Worm (Caenorhabditis elegans): ENCODE measurements around the gene C50H2.13.

The C50H2.13 gene

ce11 chrV:9970119-9970518, 43.8 kb downstream of the C50H2.13 start (continued):
- peak; percentile 95 for TF ChIP-seq dmd-4 (tag; optimal IDR thresholded peaks at IDR 0.05; ENCODE audit: borderline replicate concordance)
- TF ChIP-seq ceh-48 (tag; optimal IDR thresholded peaks at IDR 0.05) = peak; percentile 78
- TF ChIP-seq hlh-6 (tag; optimal IDR thresholded peaks at IDR 0.05) = peak; percentile 95
- TF ChIP-seq nhr-232 (tag; optimal IDR thresholded peaks at IDR 0.05) = peak; percentile 87
- peak; percentile 90 for TF ChIP-seq ceh-9 (tag; optimal IDR thresholded peaks at IDR 0.05)
- peak; percentile 87 for TF ChIP-seq Y22D7AL.16 (tag; optimal IDR thresholded peaks at IDR 0.05)
- peak; percentile 76 for TF ChIP-seq dve-1 (tag; optimal IDR thresholded peaks at IDR 0.05)
- peak; percentile 82 for TF ChIP-seq unc-3 (GFP tag; conservative IDR thresholded peaks at IDR 0.05)
- peak; percentile 90 for TF ChIP-seq unc-3 (tag; optimal IDR thresholded peaks at IDR 0.05)
- TF ChIP-seq madf-2 (tag; optimal IDR thresholded peaks at IDR 0.05) = peak; percentile 87
- TF ChIP-seq K02D7.2 (tag; optimal IDR thresholded peaks at IDR 0.05) = peak; percentile 89
- peak; percentile 93 for TF ChIP-seq elt-2 (tag; optimal IDR thresholded peaks at IDR 0.05)
- peak; percentile 54 for TF ChIP-seq tbx-7 (tag; optimal IDR thresholded peaks at IDR 0.05)
- TF ChIP-seq npax-4 (tag; optimal IDR thresholded peaks at IDR 0.05) = peak; percentile 90
- peak; percentile 90 for TF ChIP-seq pqm-1 (tag; optimal IDR thresholded peaks at IDR 0.05)
- peak; percentile 95 for TF ChIP-seq ceh-14 (tag; optimal IDR thresholded peaks at IDR 0.05)
- peak; percentile 93 for TF ChIP-seq hlh-15 (tag; optimal IDR thresholded peaks at IDR 0.05)
- peak; percentile 78 for TF ChIP-seq nfya-1 (tag; optimal IDR thresholded peaks at IDR 0.05)
- TF ChIP-seq unc-42 (tag; optimal IDR thresholded peaks at IDR 0.05) = peak; percentile 78
- peak; percentile 87 for TF ChIP-seq elt-4 (tag; optimal IDR thresholded peaks at IDR 0.05)
- peak; percentile 96 for TF ChIP-seq syd-9 (tag; optimal IDR thresholded peaks at IDR 0.05)
- TF ChIP-seq tbx-2 (tag; optimal IDR thresholded peaks at IDR 0.05) = peak; percentile 89
- TF ChIP-seq nhr-11 (tag; optimal IDR thresholded peaks at IDR 0.05) = no peak
- peak; percentile 94 for TF ChIP-seq ceh-6 (GFP tag; optimal IDR thresholded peaks at IDR 0.05)

ce11 chrV:9974264-9974663, 47.9 kb downstream of the C50H2.13 start:
- TF ChIP-seq nfya-1 (tag; optimal IDR thresholded peaks at IDR 0.05) (peak; percentile 28), sox-4 (tag; optimal IDR thresholded peaks at IDR 0.05) (no peak), ceh-31 (tag; optimal IDR thresholded peaks at IDR 0.05) (peak; percentile 30), unc-42 (tag; optimal IDR thresholded peaks at IDR 0.05) (peak; percentile 62)

DNA sequence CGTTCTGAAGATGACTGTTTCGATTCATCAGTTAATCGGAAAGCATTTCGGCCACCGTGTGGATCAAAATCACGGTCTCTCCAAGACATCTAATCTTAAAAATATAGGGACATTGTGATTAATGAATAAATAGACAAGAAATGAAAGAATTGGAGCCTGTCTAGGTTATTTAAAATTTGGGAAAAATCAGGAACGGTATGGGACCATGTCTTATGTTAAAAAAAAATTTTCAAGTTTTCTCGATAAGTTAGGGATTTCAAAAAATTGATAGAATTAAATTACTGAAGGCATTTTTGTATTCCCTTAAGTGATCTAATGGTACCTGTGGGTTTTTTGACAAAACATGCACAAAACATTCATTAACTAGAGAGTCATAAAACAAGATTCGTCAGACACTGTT, 49.8 kb downstream of the C50H2.13 start, which contains the start of gene unc-41:
TSS of gene unc-41 (minus strand) at position 101 of the 400 bp plus-strand sequence.
- TF ChIP-seq nhr-232 (tag; optimal IDR thresholded peaks at IDR 0.05) (no peak), K02D7.2 (tag; optimal IDR thresholded peaks at IDR 0.05) (no peak)

DNA sequence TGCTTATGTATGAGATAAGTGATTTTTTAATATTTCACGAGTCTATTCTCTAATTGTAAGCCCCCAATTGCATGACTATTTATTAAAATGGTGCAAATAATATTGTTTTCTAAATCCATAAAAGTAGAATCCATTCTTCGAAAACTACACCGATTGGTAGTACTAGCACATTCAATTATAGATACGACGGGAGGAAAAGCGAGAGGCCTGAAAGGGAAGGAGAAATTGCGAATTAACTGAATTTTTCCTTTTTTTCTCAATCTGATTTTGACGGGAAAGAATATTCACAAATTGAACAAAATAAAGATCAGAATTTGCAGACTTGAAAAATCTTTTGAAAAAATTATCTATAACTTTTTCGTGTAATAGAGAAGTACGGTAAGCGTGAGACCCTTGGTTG, 50.9 kb downstream of the C50H2.13 start:
- no peak for TF ChIP-seq unc-86 (tag; optimal IDR thresholded peaks at IDR 0.05)
- no peak for TF ChIP-seq ceh-24 (tag; optimal IDR thresholded peaks at IDR 0.05)
- no peak for TF ChIP-seq ceh-19 (GFP tag; optimal IDR thresholded peaks at IDR 0.05)
- no peak for TF ChIP-seq Y22D7AL.16 (tag; optimal IDR thresholded peaks at IDR 0.05)
- no peak for TF ChIP-seq hlh-13 (GFP tag; optimal IDR thresholded peaks at IDR 0.05)
- TF ChIP-seq lin-11 (tag; optimal IDR thresholded peaks at IDR 0.05) = no peak
- TF ChIP-seq unc-42 (tag; optimal IDR thresholded peaks at IDR 0.05) = peak; percentile 54
- no peak for TF ChIP-seq ceh-18 (tag; optimal IDR thresholded peaks at IDR 0.05)
- no peak for TF ChIP-seq ceh-2 (tag; optimal IDR thresholded peaks at IDR 0.05)
